Worm (Caenorhabditis elegans) whole organism, late embryonic: Measurements from ENCODE around the gene Y37E11AM.2.

Experiments
- C38D4.7 ChIP-seq: fragments of 200-800 bp; sonication (Bioruptor generic); optimal IDR thresholded peaks from 2 replicates; lab custom pipeline; 2018; ENCODE audit warnings: mild to moderate bottlenecking, missing genetic modification characterization, moderate library complexity, missing compliant biosample characterization
- F13H6.1 ChIP-seq: sonication (generic microtip); optimal IDR thresholded peaks from 2 replicates; lab custom pipeline; 2016; ENCODE audit warnings: missing genetic modification characterization, missing compliant biosample characterization
- K02D7.2 ChIP-seq: sonication (generic microtip); optimal IDR thresholded peaks from 2 replicates; lab custom pipeline; 2017; ENCODE audit warnings: mild to moderate bottlenecking, missing genetic modification characterization, missing compliant biosample characterization
- K09A11.1 ChIP-seq: sonication (generic microtip); optimal IDR thresholded peaks from 2 replicates; lab custom pipeline; 2017; ENCODE audit warnings: antibody characterized with exemption, mild to moderate bottlenecking, missing genetic modification characterization, missing compliant biosample characterization; ENCODE audit not compliant: insufficient read depth
- T23F11.4 ChIP-seq: fragments of 200-800 bp; sonication (Bioruptor generic); optimal IDR thresholded peaks from 2 replicates; lab custom pipeline; 2018; ENCODE audit warnings: mild to moderate bottlenecking, missing genetic modification characterization, missing compliant biosample characterization
- ceh-14 ChIP-seq: sonication (generic microtip); optimal IDR thresholded peaks from 2 replicates; lab custom pipeline; 2016; ENCODE audit warnings: missing genotype, missing genetic modification characterization, missing compliant biosample characterization
- ceh-18 ChIP-seq: sonication (generic microtip); optimal IDR thresholded peaks from 2 replicates; lab custom pipeline; 2016; ENCODE audit warnings: missing genetic modification characterization, missing compliant biosample characterization
- ceh-19 ChIP-seq: fragments of 200-800 bp; sonication (Bioruptor generic); optimal IDR thresholded peaks from 2 replicates; lab custom pipeline; 2018; ENCODE audit warnings: mild to moderate bottlenecking, missing genetic modification characterization, missing compliant biosample characterization
- ceh-2 ChIP-seq: sonication (generic microtip); optimal IDR thresholded peaks from 2 replicates; lab custom pipeline; 2016; ENCODE audit warnings: missing genotype, missing genetic modification characterization, missing compliant biosample characterization
- ceh-24 ChIP-seq: sonication (generic microtip); optimal IDR thresholded peaks from 2 replicates; lab custom pipeline; 2016; ENCODE audit warnings: mild to moderate bottlenecking, missing genetic modification characterization, missing compliant biosample characterization
- ceh-30 ChIP-seq: fragments of 150-350 bp; optimal IDR thresholded peaks from 2 replicates; lab custom pipeline; 2014; ENCODE audit warnings: missing biosample characterization, missing genetic modification characterization
- ceh-31 ChIP-seq: sonication (generic microtip); optimal IDR thresholded peaks from 2 replicates; lab custom pipeline; 2016; ENCODE audit warnings: missing genetic modification characterization, missing compliant biosample characterization
- ceh-34 ChIP-seq: sonication (generic microtip); optimal IDR thresholded peaks from 2 replicates; lab custom pipeline; 2016; ENCODE audit warnings: mild to moderate bottlenecking, missing genetic modification characterization, missing compliant biosample characterization
- ceh-9 ChIP-seq: sonication (generic microtip); optimal IDR thresholded peaks from 2 replicates; lab custom pipeline; 2016; ENCODE audit warnings: mild to moderate bottlenecking, missing genetic modification characterization, inconsistent platforms, missing compliant biosample characterization
- che-1 ChIP-seq: sonication (generic microtip); optimal IDR thresholded peaks from 2 replicates; lab custom pipeline; 2016; ENCODE audit warnings: mild to moderate bottlenecking, missing genetic modification characterization, missing compliant biosample characterization
- dmd-4 ChIP-seq: sonication (generic microtip); optimal IDR thresholded peaks from 2 replicates; lab custom pipeline; 2016; ENCODE audit warnings: borderline replicate concordance, missing genetic modification characterization, missing compliant biosample characterization
- fax-1 ChIP-seq: sonication (generic microtip); optimal IDR thresholded peaks from 2 replicates; lab custom pipeline; 2016; ENCODE audit warnings: missing genotype, missing genetic modification characterization, missing compliant biosample characterization
- gmeb-2 ChIP-seq: sonication (generic microtip); optimal IDR thresholded peaks from 2 replicates; lab custom pipeline; 2016; ENCODE audit warnings: missing genetic modification characterization, inconsistent platforms, missing compliant biosample characterization
- hlh-13 ChIP-seq: fragments of 200-800 bp; sonication (Bioruptor generic); optimal IDR thresholded peaks from 2 replicates; lab custom pipeline; 2018; ENCODE audit warnings: mild to moderate bottlenecking, missing genetic modification characterization, missing compliant biosample characterization
- hlh-30 ChIP-seq: sonication (generic microtip); optimal IDR thresholded peaks from 2 replicates; lab custom pipeline; 2017; ENCODE audit warnings: antibody characterized with exemption, missing genetic modification characterization, missing compliant biosample characterization; ENCODE audit not compliant: insufficient read depth
- hlh-6 ChIP-seq: sonication (generic microtip); optimal IDR thresholded peaks from 2 replicates; lab custom pipeline; 2016; ENCODE audit warnings: missing genotype, missing genetic modification characterization, missing compliant biosample characterization
- hlh-8 ChIP-seq: sonication (generic microtip); optimal IDR thresholded peaks from 2 replicates; lab custom pipeline; 2016; ENCODE audit warnings: missing genotype, missing genetic modification characterization, missing compliant biosample characterization
- lim-6 ChIP-seq: sonication (generic microtip); optimal IDR thresholded peaks from 2 replicates; lab custom pipeline; 2016; ENCODE audit warnings: missing genetic modification characterization, missing compliant biosample characterization
- lin-11 ChIP-seq: fragments of 200-800 bp; sonication (Bioruptor generic); optimal IDR thresholded peaks from 2 replicates; lab custom pipeline; 2018; ENCODE audit warnings: mild to moderate bottlenecking, missing genetic modification characterization, missing compliant biosample characterization
- madf-2 ChIP-seq: sonication (generic microtip); optimal IDR thresholded peaks from 2 replicates; lab custom pipeline; 2017; ENCODE audit warnings: missing genetic modification characterization, missing compliant biosample characterization
- nfya-1 ChIP-seq: sonication (generic microtip); optimal IDR thresholded peaks from 2 replicates; lab custom pipeline; 2017; ENCODE audit warnings: missing genetic modification characterization, mild to moderate bottlenecking, missing compliant biosample characterization, antibody characterized with exemption, moderate library complexity
- nhr-11 ChIP-seq: fragments of 150-350 bp; optimal IDR thresholded peaks from 2 replicates; lab custom pipeline; 2014; ENCODE audit warnings: missing biosample characterization, missing genetic modification characterization
- npax-4 ChIP-seq: sonication (generic microtip); optimal IDR thresholded peaks from 2 replicates; lab custom pipeline; 2016; ENCODE audit warnings: missing genetic modification characterization, missing compliant biosample characterization
- odd-2 ChIP-seq: sonication (generic microtip); optimal IDR thresholded peaks from 2 replicates; lab custom pipeline; 2017; ENCODE audit warnings: antibody characterized with exemption, mild to moderate bottlenecking, missing genetic modification characterization, missing compliant biosample characterization
- pag-3 ChIP-seq: sonication (generic microtip); optimal IDR thresholded peaks from 2 replicates; lab custom pipeline; 2016; ENCODE audit warnings: missing compliant biosample characterization, missing genetic modification characterization, borderline replicate concordance
- pat-9 ChIP-seq: fragments of 200-800 bp; sonication (Bioruptor generic); optimal IDR thresholded peaks from 2 replicates; lab custom pipeline; 2018; ENCODE audit warnings: mild to moderate bottlenecking, missing genetic modification characterization, moderate library complexity, missing compliant biosample characterization
- pax-1 ChIP-seq: fragments of 150-350 bp; optimal IDR thresholded peaks from 2 replicates; lab custom pipeline; 2014; ENCODE audit warnings: missing biosample characterization, missing genetic modification characterization
- pha-2 ChIP-seq: sonication (generic microtip); optimal IDR thresholded peaks from 2 replicates; lab custom pipeline; 2017; ENCODE audit warnings: mild to moderate bottlenecking, missing genetic modification characterization, missing compliant biosample characterization
- pqm-1 ChIP-seq: sonication (generic microtip); optimal IDR thresholded peaks from 2 replicates; lab custom pipeline; 2016; ENCODE audit warnings: missing genetic modification characterization, missing compliant biosample characterization
- ref-2 ChIP-seq: sonication (generic microtip); optimal IDR thresholded peaks from 2 replicates; lab custom pipeline; 2016; ENCODE audit warnings: missing genetic modification characterization, missing compliant biosample characterization
- rnt-1 ChIP-seq: sonication (generic microtip); optimal IDR thresholded peaks from 2 replicates; lab custom pipeline; 2016; ENCODE audit warnings: missing genetic modification characterization, missing compliant biosample characterization
- sdc-2 ChIP-seq: sonication (generic microtip); optimal IDR thresholded peaks from 2 replicates; lab custom pipeline; 2016; ENCODE audit warnings: missing genotype, missing genetic modification characterization, missing compliant biosample characterization
- syd-9 ChIP-seq: sonication (generic microtip); optimal IDR thresholded peaks from 2 replicates; lab custom pipeline; 2016; ENCODE audit warnings: mild to moderate bottlenecking, missing genetic modification characterization, moderate library complexity, missing compliant biosample characterization
- tbx-7 ChIP-seq: sonication (generic microtip); optimal IDR thresholded peaks from 2 replicates; lab custom pipeline; 2016; ENCODE audit warnings: missing genotype, missing genetic modification characterization, missing compliant biosample characterization
- unc-3 ChIP-seq, 2 experiments: fragments of 200-800 bp in 1 of 2; sonication (Bioruptor generic) in 1 of 2; sonication (generic microtip) in 1 of 2; conservative IDR thresholded peaks in 1 of 2; optimal IDR thresholded peaks in 1 of 2; 2 replicates each; pipeline versions ENCODE4 v1.3.6 to Lab custom; 2016 to 2022; ENCODE audit warnings: missing compliant biosample characterization in 2 of 2, missing genetic modification characterization in 2 of 2, missing genetic modification reagents in 1 of 2
- unc-86 ChIP-seq: sonication (generic microtip); optimal IDR thresholded peaks from 2 replicates; lab custom pipeline; 2016; ENCODE audit warnings: missing genetic modification characterization, missing compliant biosample characterization
- zip-5 ChIP-seq: sonication (generic microtip); optimal IDR thresholded peaks from 2 replicates; lab custom pipeline; 2016; ENCODE audit warnings: missing genetic modification characterization, missing compliant biosample characterization
- ztf-16 ChIP-seq: sonication (generic microtip); optimal IDR thresholded peaks from 2 replicates; lab custom pipeline; 2017; ENCODE audit warnings: missing genetic modification characterization, missing compliant biosample characterization

Gene Y37E11AM.2

DNA sequence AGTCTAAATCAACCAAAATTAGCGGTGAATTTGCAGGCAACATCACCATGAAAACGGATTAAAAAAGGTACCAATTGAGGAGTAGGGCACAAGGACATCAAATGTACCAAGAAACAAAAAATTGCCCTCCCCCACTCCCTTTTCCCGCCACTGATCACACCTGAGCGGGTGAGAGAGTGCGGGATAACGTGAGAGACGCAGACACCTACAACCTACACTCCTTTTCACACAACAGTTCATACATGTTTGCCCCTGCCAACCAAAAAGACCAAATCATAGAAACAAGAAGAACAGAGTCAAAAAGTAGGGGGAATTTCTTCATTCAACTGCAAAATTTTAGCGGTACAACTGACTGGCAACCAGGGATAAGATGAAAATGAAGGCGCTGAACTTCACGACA lies 27.0 kb upstream of the Y37E11AM.2 start:
- TF ChIP-seq zip-5 (no peak), ceh-9 (no peak), ceh-2 (no peak), T23F11.4 (no peak), rnt-1 (tag; lab: Kevin White, UChicago) (no peak), tbx-7 (tag; lab: Kevin White, UChicago) (no peak), nhr-11 (tag; lab: Kevin White, UChicago) (no peak), unc-86 (tag; lab: Kevin White, UChicago) (no peak), unc-3 (GFP tag; conservative IDR thresholded peaks at IDR 0.05; lab: Robert Waterston, UW) (no peak), unc-3 (tag; optimal IDR thresholded peaks at IDR 0.05; lab: Kevin White, UChicago) (no peak), ceh-31 (tag; lab: Kevin White, UChicago) (no peak), hlh-8 (tag; lab: Kevin White, UChicago) (no peak), gmeb-2 (no peak), ceh-30 (tag; lab: Kevin White, UChicago) (no peak), ref-2 (tag; lab: Kevin White, UChicago) (no peak)

DNA sequence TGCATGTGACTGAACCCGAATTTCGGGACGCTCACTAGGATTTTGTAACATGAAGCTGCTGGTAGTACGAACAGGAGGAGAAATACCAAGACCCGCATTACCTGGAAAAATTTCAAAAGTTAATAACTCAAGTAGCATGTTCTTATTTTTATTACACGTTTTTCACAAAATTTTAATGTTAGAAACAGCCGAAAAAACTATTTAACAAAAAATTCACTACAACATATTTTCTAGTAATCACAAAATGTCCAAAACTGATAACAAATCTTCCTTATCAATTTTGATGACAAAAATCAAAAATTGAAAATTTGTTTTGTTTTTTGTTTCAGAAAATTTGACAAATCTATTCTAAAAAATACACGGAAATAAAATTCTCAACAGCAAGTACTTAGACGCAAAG lies 25.7 kb upstream of the Y37E11AM.2 start, which contains the start of gene ugt-45:
Gene ugt-45 (minus strand): TSS at position 101 of the 400 bp plus-strand sequence.
- no peak for TF ChIP-seq F13H6.1 (tag; lab: Kevin White, UChicago)

DNA sequence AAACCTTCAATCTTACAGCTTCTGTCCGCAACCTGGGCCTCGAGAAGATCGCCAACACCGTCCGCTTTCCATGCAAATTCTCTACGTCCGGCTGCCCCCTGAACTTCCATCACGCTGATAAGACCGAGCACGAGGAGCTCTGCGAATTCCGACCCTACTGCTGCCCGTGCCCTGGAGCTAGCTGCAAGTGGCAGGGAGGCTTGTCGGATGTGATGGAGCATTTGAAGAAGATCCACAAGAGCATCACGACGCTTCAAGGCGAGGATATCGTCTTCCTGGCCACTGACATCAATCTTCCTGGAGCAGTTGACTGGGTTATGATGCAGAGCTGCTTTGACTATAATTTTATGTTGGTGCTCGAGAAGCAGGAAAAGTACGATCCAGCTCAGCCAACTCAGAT lies 20.5 kb upstream of the Y37E11AM.2 start:
- no peak for TF ChIP-seq pha-2
- TF ChIP-seq rnt-1 (tag; lab: Kevin White, UChicago): no peak
- TF ChIP-seq pax-1 (tag; lab: Kevin White, UChicago): no peak
- no peak for TF ChIP-seq ceh-19
- no peak for TF ChIP-seq ceh-14 (tag; lab: Kevin White, UChicago)
- TF ChIP-seq F13H6.1 (tag; lab: Kevin White, UChicago): no peak
- TF ChIP-seq che-1 (tag; lab: Kevin White, UChicago): no peak
- no peak for TF ChIP-seq pqm-1 (tag; lab: Kevin White, UChicago)
- no peak for TF ChIP-seq zip-5
- TF ChIP-seq hlh-13 (GFP tag; lab: Kevin White, UChicago): no peak
- TF ChIP-seq sdc-2: no peak
- no peak for TF ChIP-seq nfya-1 (tag; lab: Kevin White, UChicago)
- no peak for TF ChIP-seq lim-6 (tag; lab: Kevin White, UChicago)
- TF ChIP-seq C38D4.7 (GFP tag; lab: Kevin White, UChicago): no peak
- no peak for TF ChIP-seq odd-2

DNA sequence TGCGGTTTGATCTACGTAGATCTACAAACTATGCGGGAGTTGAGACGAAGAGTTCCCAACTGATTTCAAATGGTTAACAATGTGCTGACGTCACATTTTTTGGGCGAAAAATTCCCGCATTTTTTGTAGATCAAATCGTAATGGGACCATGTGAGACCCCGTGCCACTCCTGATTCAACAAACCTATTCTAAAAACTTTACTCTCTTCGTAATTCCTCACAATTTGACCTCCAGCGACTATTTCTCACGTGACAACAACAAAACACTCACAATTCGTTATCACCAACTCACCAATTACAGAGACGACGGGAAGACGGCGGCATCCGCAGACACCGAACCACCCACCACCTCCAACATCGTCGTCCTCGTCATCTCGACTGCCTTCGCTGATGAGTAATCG lies 18.5 kb upstream of the Y37E11AM.2 start, which contains the start of gene siah-1:
Gene siah-1 (plus strand): TSS at position 301 of the 400 bp plus-strand sequence.
- TF ChIP-seq pax-1 (tag; lab: Kevin White, UChicago) (no peak), unc-86 (tag; lab: Kevin White, UChicago) (no peak)

DNA sequence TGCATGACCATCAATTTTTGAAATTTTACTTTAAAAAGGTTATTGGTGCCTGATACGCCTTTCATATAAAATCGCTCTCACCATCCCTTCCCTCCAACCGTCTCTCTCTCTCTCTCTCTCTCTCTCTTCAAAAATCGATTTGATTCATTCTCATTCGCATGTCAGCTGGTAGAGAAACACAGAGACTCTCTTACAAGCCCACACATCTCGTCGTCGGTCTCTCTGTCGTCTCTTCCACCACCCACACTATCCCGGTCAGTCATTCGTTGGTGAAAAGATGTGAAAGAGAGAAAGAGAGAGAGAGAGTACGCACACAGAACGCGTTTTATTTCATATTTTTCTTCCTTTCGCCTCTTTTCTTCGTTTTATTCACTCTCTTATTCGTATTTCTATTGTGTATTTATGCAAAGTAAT lies 17.2 kb upstream of the Y37E11AM.2 start:
- TF ChIP-seq ceh-2: peak; percentile 42
- TF ChIP-seq ztf-16 (tag; lab: Kevin White, UChicago): no peak
- TF ChIP-seq zip-5: no peak
- TF ChIP-seq nfya-1 (tag; lab: Kevin White, UChicago): peak; percentile 94
- TF ChIP-seq K09A11.1 (tag; lab: Kevin White, UChicago): peak; percentile 52
- TF ChIP-seq npax-4: no peak
- no peak for TF ChIP-seq nhr-11 (tag; lab: Kevin White, UChicago)
- no peak for TF ChIP-seq madf-2
- TF ChIP-seq K02D7.2: no peak
- TF ChIP-seq pax-1 (tag; lab: Kevin White, UChicago): peak; percentile 39
- TF ChIP-seq sdc-2: peak; percentile 11
- TF ChIP-seq dmd-4 (tag; lab: Kevin White, UChicago): no peak
- TF ChIP-seq fax-1: no peak
- peak; percentile 78 for TF ChIP-seq ceh-18 (tag; lab: Kevin White, UChicago)
- TF ChIP-seq pag-3 (tag; lab: Kevin White, UChicago): no peak
- TF ChIP-seq ceh-34 (tag; lab: Kevin White, UChicago): peak; percentile 48
- TF ChIP-seq hlh-6 (tag; lab: Kevin White, UChicago): no peak
- TF ChIP-seq T23F11.4: no peak
- TF ChIP-seq ref-2 (tag; lab: Kevin White, UChicago): peak; percentile 26
- TF ChIP-seq syd-9: no peak
- TF ChIP-seq lin-11 (tag; lab: Kevin White, UChicago): no peak
- peak; percentile 95 for TF ChIP-seq hlh-30 (tag; lab: Kevin White, UChicago)
- TF ChIP-seq tbx-7 (tag; lab: Kevin White, UChicago): no peak
- no peak for TF ChIP-seq pat-9 (tag; lab: Kevin White, UChicago)
- no peak for TF ChIP-seq ceh-24 (tag; lab: Kevin White, UChicago)
